Fruit fly (Drosophila melanogaster) whole organism, prepupa: Measurements from ENCODE around the gene Smr.
A peak's percentile ranks its signal among the peaks of the same experiment; 100 is the strongest.

ENCODE experiments used
- Blimp-1 ChIP-seq: fragments of 200-800 bp; sonication (Bioruptor generic); optimal IDR thresholded peaks from 3 replicates; lab custom pipeline; 2017; ENCODE audit warnings: missing biosample characterization, missing genetic modification characterization, mild to moderate bottlenecking, moderate library complexity, missing genetic modification reagents
- CG10631 ChIP-seq: fragments of 200-800 bp; sonication (Bioruptor generic); optimal IDR thresholded peaks from 2 replicates; lab custom pipeline; 2016; ENCODE audit warnings: missing biosample characterization, missing genetic modification characterization
- CG11294 ChIP-seq: fragments of 200-800 bp; sonication (Bioruptor generic); IDR thresholded peaks from 2 replicates; pipeline ENCODE4 v1.3.6; 2022; ENCODE audit warnings: missing biosample characterization, missing genetic modification characterization
- CG11762 ChIP-seq: fragments of 200-800 bp; sonication (Bioruptor generic); optimal IDR thresholded peaks from 3 replicates; lab custom pipeline; 2016; ENCODE audit warnings: missing biosample characterization, missing genetic modification characterization; ENCODE audit not compliant: insufficient read depth
- CG15336 ChIP-seq: fragments of 200-800 bp; sonication (Bioruptor generic); IDR thresholded peaks from 2 replicates; pipeline ENCODE4 v1.3.6; 2022; ENCODE audit warnings: missing biosample characterization, missing genetic modification characterization
- CG16779 ChIP-seq: fragments of 200-800 bp; sonication (Bioruptor generic); optimal IDR thresholded peaks from 3 replicates; lab custom pipeline; 2017; ENCODE audit warnings: missing biosample characterization, mild to moderate bottlenecking, missing genetic modification characterization
- CG3032 ChIP-seq: fragments of 200-800 bp; optimal IDR thresholded peaks from 2 replicates; lab custom pipeline; 2019; ENCODE audit warnings: missing biosample characterization, mild to moderate bottlenecking, missing genetic modification characterization, moderate library complexity
- CG32006 ChIP-seq: fragments of 200-800 bp; sonication (Bioruptor generic); optimal IDR thresholded peaks from 3 replicates; lab custom pipeline; 2017; ENCODE audit warnings: missing biosample characterization, mild to moderate bottlenecking, missing genetic modification characterization
- CG34406 ChIP-seq: fragments of 200-800 bp; sonication (Bioruptor generic); optimal IDR thresholded peaks from 3 replicates; lab custom pipeline; 2016; ENCODE audit warnings: missing biosample characterization, missing genetic modification characterization
- CG3919 ChIP-seq: fragments of 200-800 bp; sonication (Bioruptor generic); optimal IDR thresholded peaks from 3 replicates; lab custom pipeline; 2016; ENCODE audit warnings: missing biosample characterization, missing genetic modification characterization
- CG4318 ChIP-seq: fragments of 200-800 bp; sonication (Bioruptor generic); optimal IDR thresholded peaks from 3 replicates; lab custom pipeline; 2017; ENCODE audit warnings: missing biosample characterization, mild to moderate bottlenecking, missing genetic modification characterization
- CG6163 ChIP-seq: fragments of 200-800 bp; sonication (Bioruptor generic); IDR thresholded peaks from 3 replicates; pipeline ENCODE4 v1.3.6; 2022; ENCODE audit warnings: missing biosample characterization, missing genetic modification characterization
- CG6276 ChIP-seq: fragments of 200-800 bp; sonication (Bioruptor generic); optimal IDR thresholded peaks from 2 replicates; lab custom pipeline; 2017; ENCODE audit warnings: missing biosample characterization, mild to moderate bottlenecking, missing genetic modification characterization
- CG6792 ChIP-seq: fragments of 200-800 bp; sonication (Bioruptor generic); optimal IDR thresholded peaks from 3 replicates; lab custom pipeline; 2016; ENCODE audit warnings: missing biosample characterization, missing genetic modification characterization
- CG6854 ChIP-seq: fragments of 200-800 bp; sonication (Bioruptor generic); optimal IDR thresholded peaks from 2 replicates; lab custom pipeline; 2017; ENCODE audit warnings: missing biosample characterization, mild to moderate bottlenecking, missing genetic modification characterization
- CG7368 ChIP-seq: fragments of 200-800 bp; sonication (Bioruptor generic); optimal IDR thresholded peaks from 3 replicates; lab custom pipeline; 2016; ENCODE audit warnings: missing biosample characterization, missing genetic modification characterization
- CG8119 ChIP-seq: fragments of 200-800 bp; sonication (Bioruptor generic); IDR thresholded peaks from 3 replicates; pipeline ENCODE4 v1.3.6; 2022; ENCODE audit warnings: missing biosample characterization, missing genetic modification characterization
- CG8319 ChIP-seq: fragments of 200-800 bp; sonication (Bioruptor generic); optimal IDR thresholded peaks from 3 replicates; lab custom pipeline; 2016; ENCODE audit warnings: missing biosample characterization, missing genetic modification characterization
- Eip75B ChIP-seq: fragments of 200-800 bp; sonication (Bioruptor generic); optimal IDR thresholded peaks from 3 replicates; lab custom pipeline; 2016; ENCODE audit warnings: missing biosample characterization, missing genetic modification characterization
- Eip78C ChIP-seq: fragments of 200-800 bp; sonication (Bioruptor generic); peaks from one replicate; lab custom pipeline; 2016; ENCODE audit warnings: missing biosample characterization, missing genetic modification characterization
- Eip93F ChIP-seq: fragments of 200-800 bp; sonication (Bioruptor generic); optimal IDR thresholded peaks from 2 replicates; lab custom pipeline; 2016; ENCODE audit warnings: missing biosample characterization, mild to moderate bottlenecking, missing genetic modification characterization
- Ets21C ChIP-seq: fragments of 200-800 bp; sonication (Bioruptor generic); optimal IDR thresholded peaks from 3 replicates; lab custom pipeline; 2016; ENCODE audit warnings: missing biosample characterization, missing genetic modification characterization
- Ets96B ChIP-seq: fragments of 200-800 bp; optimal IDR thresholded peaks from 2 replicates; lab custom pipeline; 2019; ENCODE audit warnings: missing biosample characterization, mild to moderate bottlenecking, missing genetic modification characterization, moderate library complexity
- Hr38 ChIP-seq: sonication (Bioruptor generic); optimal IDR thresholded peaks from 2 replicates; lab custom pipeline; 2016; ENCODE audit warnings: missing biosample characterization, missing genetic modification characterization
- Hr39 ChIP-seq: fragments of 200-800 bp; sonication (Bioruptor generic); optimal IDR thresholded peaks from 2 replicates; lab custom pipeline; 2016; ENCODE audit warnings: missing biosample characterization, missing genetic modification characterization
- Hr4 ChIP-seq: fragments of 200-800 bp; sonication (Bioruptor generic); optimal IDR thresholded peaks from 3 replicates; lab custom pipeline; 2016; ENCODE audit warnings: missing biosample characterization, missing genetic modification characterization
- Lpt ChIP-seq: fragments of 200-800 bp; sonication (Bioruptor generic); optimal IDR thresholded peaks from 3 replicates; lab custom pipeline; 2016; ENCODE audit warnings: missing biosample characterization, missing genetic modification characterization
- Met ChIP-seq: fragments of 200-800 bp; sonication (Bioruptor generic); optimal IDR thresholded peaks from 3 replicates; lab custom pipeline; 2016; ENCODE audit warnings: missing biosample characterization, missing genetic modification characterization
- OdsH ChIP-seq: fragments of 200-800 bp; sonication (Bioruptor generic); optimal IDR thresholded peaks from 3 replicates; lab custom pipeline; 2016; ENCODE audit warnings: missing biosample characterization, missing genetic modification characterization
- Smox ChIP-seq: fragments of 200-800 bp; sonication (Bioruptor generic); optimal IDR thresholded peaks from 3 replicates; lab custom pipeline; 2016; ENCODE audit warnings: missing biosample characterization, missing genetic modification characterization
- Sox102F ChIP-seq: fragments of 200-800 bp; sonication (Bioruptor generic); optimal IDR thresholded peaks from 2 replicates; lab custom pipeline; 2016; ENCODE audit warnings: missing biosample characterization, mild to moderate bottlenecking, missing genetic modification characterization
- Sox14 ChIP-seq: fragments of 200-800 bp; sonication (Bioruptor generic); optimal IDR thresholded peaks from 3 replicates; lab custom pipeline; 2016; ENCODE audit warnings: missing biosample characterization, missing genetic modification characterization
- acj6 ChIP-seq: fragments of 200-800 bp; sonication (Bioruptor generic); optimal IDR thresholded peaks from 3 replicates; lab custom pipeline; 2016; ENCODE audit warnings: missing biosample characterization, missing genetic modification characterization
- cyc ChIP-seq: fragments of 200-800 bp; sonication (Bioruptor generic); optimal IDR thresholded peaks from 3 replicates; lab custom pipeline; 2016; ENCODE audit warnings: missing biosample characterization, missing genetic modification characterization
- dac ChIP-seq: fragments of 200-800 bp; sonication (Bioruptor generic); optimal IDR thresholded peaks from 2 replicates; lab custom pipeline; 2017; ENCODE audit warnings: missing biosample characterization, mild to moderate bottlenecking, missing genetic modification characterization
- dsx ChIP-seq: fragments of 200-800 bp; optimal IDR thresholded peaks from 3 replicates; lab custom pipeline; 2019; ENCODE audit warnings: missing biosample characterization, mild to moderate bottlenecking, missing genetic modification characterization, moderate library complexity; ENCODE audit not compliant: poor library complexity, severe bottlenecking
- eg ChIP-seq: fragments of 200-800 bp; sonication (Bioruptor generic); IDR thresholded peaks from 3 replicates; pipeline ENCODE4 v1.3.6; 2022; ENCODE audit warnings: missing biosample characterization, missing genetic modification characterization
- esn ChIP-seq: fragments of 200-800 bp; sonication (Bioruptor generic); optimal IDR thresholded peaks from 2 replicates; lab custom pipeline; 2016; ENCODE audit warnings: missing biosample characterization, mild to moderate bottlenecking, missing genetic modification characterization, moderate library complexity
- fd85E ChIP-seq: fragments of 200-800 bp; sonication (Bioruptor generic); optimal IDR thresholded peaks from 3 replicates; lab custom pipeline; 2016; ENCODE audit warnings: missing biosample characterization, missing genetic modification characterization
- fkh ChIP-seq: fragments of 200-800 bp; sonication (Bioruptor generic); optimal IDR thresholded peaks from 3 replicates; lab custom pipeline; 2017; ENCODE audit warnings: missing biosample characterization, mild to moderate bottlenecking, missing genetic modification characterization, moderate library complexity
- lz ChIP-seq: fragments of 200-800 bp; sonication (Bioruptor generic); optimal IDR thresholded peaks from 3 replicates; lab custom pipeline; 2016; ENCODE audit warnings: missing biosample characterization, missing genetic modification characterization
- net ChIP-seq: fragments of 200-800 bp; sonication (Bioruptor generic); optimal IDR thresholded peaks from 3 replicates; lab custom pipeline; 2016; ENCODE audit warnings: missing biosample characterization, missing genetic modification characterization
- pdm3 ChIP-seq: fragments of 200-800 bp; sonication (Bioruptor generic); optimal IDR thresholded peaks from 3 replicates; lab custom pipeline; 2016; ENCODE audit warnings: missing biosample characterization, missing genetic modification characterization
- spab ChIP-seq: fragments of 200-800 bp; sonication (Bioruptor generic); optimal IDR thresholded peaks from 2 replicates; lab custom pipeline; 2017; ENCODE audit warnings: missing biosample characterization, mild to moderate bottlenecking, missing genetic modification characterization, missing genetic modification reagents
- ss ChIP-seq, 2 experiments: fragments of 200-800 bp; sonication (Bioruptor generic); optimal IDR thresholded peaks; 2 replicates in 1 of 2; 3 replicates in 1 of 2; lab custom pipeline; 2017 to 2018; ENCODE audit warnings: mild to moderate bottlenecking in 2 of 2, missing biosample characterization in 2 of 2, missing genetic modification characterization in 2 of 2, moderate library complexity in 1 of 2
- svp ChIP-seq: fragments of 200-800 bp; sonication (Bioruptor generic); peaks from one replicate; lab custom pipeline; 2016; ENCODE audit warnings: missing biosample characterization, missing genetic modification characterization
- topi ChIP-seq: fragments of 200-800 bp; sonication (Bioruptor generic); optimal IDR thresholded peaks from 3 replicates; lab custom pipeline; 2016; ENCODE audit warnings: missing biosample characterization, missing genetic modification characterization

Gene Smr

DNA sequence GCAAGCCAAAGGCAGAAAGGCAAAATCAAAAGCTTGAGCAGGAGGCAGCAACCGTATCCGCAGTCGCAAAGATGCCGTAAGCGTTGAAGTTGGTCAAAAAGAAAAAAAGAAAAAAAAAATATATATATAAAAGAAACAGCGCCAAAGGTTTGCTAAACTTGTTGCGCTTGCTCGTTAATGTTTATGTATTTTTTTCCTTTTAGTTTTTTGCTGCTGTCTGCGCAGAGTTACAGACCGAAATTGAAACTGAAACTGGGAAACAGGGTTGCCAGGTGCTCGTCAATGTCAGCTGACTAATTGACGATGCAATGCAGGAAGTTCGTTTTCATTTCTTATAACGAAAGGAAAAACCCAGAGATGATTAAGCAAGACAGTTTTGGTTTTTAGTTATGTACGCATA lies 67.1 kb downstream of the Smr start (continued):
- TF ChIP-seq topi (peak; percentile 6), Smox (GFP tag; lab: Kevin White, UChicago) (no peak), lz (GFP tag; lab: Kevin White, UChicago) (peak; percentile 5), Met (GFP tag; lab: Kevin White, UChicago) (peak; percentile 11), CG34406 (GFP tag; lab: Kevin White, UChicago) (no peak), CG7368 (GFP tag; lab: Kevin White, UChicago) (no peak), fd85E (GFP tag; lab: Kevin White, UChicago) (no peak), CG10631 (GFP tag; lab: Kevin White, UChicago) (no peak), Sox14 (GFP tag; lab: Kevin White, UChicago) (no peak), acj6 (GFP tag; lab: Kevin White, UChicago) (no peak), Eip75B (GFP tag; lab: Kevin White, UChicago) (no peak), CG6854 (GFP tag; lab: Kevin White, UChicago) (peak; percentile 48), Blimp-1 (peak; percentile 61), Ets96B (tag; lab: Kevin White, UChicago) (peak; percentile 14), CG3032 (peak; percentile 26), Hr4 (GFP tag; lab: Kevin White, UChicago) (no peak), Ets21C (GFP tag; lab: Kevin White, UChicago) (no peak), CG6276 (peak; percentile 23), Eip93F (peak; percentile 43), Eip78C (GFP tag; lab: Kevin White, UChicago) (peak; percentile 79), CG16779 (peak; percentile 20), Lpt (GFP tag; lab: Kevin White, UChicago) (peak; percentile 25), Hr38 (no peak)

DNA sequence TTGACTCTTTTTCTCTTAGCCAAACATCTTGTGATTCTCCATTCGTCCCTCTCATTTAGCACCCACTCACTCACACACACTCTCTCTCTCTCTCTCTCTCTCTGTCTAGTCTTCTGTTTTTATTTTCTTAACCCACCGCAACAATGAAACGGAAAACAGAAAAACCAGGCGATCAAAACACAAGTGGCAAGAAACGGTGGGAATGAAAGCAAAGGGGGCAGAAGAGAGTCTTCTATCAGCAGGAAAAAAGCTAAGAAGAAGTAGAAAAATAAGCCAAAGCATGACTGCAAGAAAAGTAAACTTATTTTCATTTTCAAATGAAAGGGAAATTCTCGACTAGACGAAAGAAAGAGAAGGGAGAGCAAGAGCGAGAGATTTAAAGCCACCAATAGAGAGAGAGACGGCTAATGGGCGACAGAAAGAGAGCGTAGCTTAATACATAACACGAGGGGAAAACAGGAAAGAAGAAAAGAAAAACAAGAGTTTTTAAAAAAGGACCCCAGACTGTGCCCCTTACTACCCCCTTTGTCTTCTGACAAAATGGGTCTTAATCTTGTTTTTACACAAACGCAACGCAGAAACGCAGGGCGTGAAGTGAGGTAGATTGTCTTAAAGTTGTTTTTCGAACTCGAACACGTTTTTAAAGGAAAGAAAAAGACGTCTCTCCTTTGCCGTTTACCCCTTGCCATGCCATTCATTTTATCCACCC lies 68.4 kb downstream of the Smr start:
- TF ChIP-seq spab (GFP tag; lab: Kevin White, UChicago) (peak; percentile 52), OdsH (GFP tag; lab: Kevin White, UChicago) (no peak), CG6163 (GFP tag; lab: Robert Waterston, UW) (peak; percentile 71), Lpt (GFP tag; lab: Kevin White, UChicago) (peak; percentile 45), dac (GFP tag; lab: Kevin White, UChicago) (no peak), pdm3 (GFP tag; lab: Kevin White, UChicago) (no peak), eg (GFP tag; lab: Robert Waterston, UW) (no peak), Eip75B (GFP tag; lab: Kevin White, UChicago) (peak; percentile 55), Sox102F (GFP tag; lab: Kevin White, UChicago) (peak; percentile 21), CG15336 (GFP tag; lab: Robert Waterston, UW) (no peak; the same call in 1 of the 2 replicates), CG6854 (GFP tag; lab: Kevin White, UChicago) (peak; percentile 64), CG7368 (GFP tag; lab: Kevin White, UChicago) (peak; percentile 22), CG3032 (peak; percentile 30), Smox (GFP tag; lab: Kevin White, UChicago) (no peak), Eip78C (GFP tag; lab: Kevin White, UChicago) (peak; percentile 80), CG8319 (GFP tag; lab: Kevin White, UChicago) (no peak), Ets96B (tag; lab: Kevin White, UChicago) (peak; percentile 64), Hr39 (GFP tag; lab: Kevin White, UChicago) (no peak), fkh (GFP tag; lab: Kevin White, UChicago) (peak; percentile 49), svp (GFP tag; lab: Kevin White, UChicago) (peak; percentile 44), ss (GFP tag; optimal IDR thresholded peaks at IDR 0.05; lab: Kevin White, UChicago) (peak; percentile 84 to 85), CG6792 (no peak), lz (GFP tag; lab: Kevin White, UChicago) (no peak), CG34406 (GFP tag; lab: Kevin White, UChicago) (no peak), acj6 (GFP tag; lab: Kevin White, UChicago) (no peak), Hr38 (no peak), CG8119 (peak; percentile 58; the same call in 2 of the 3 replicates), CG3919 (GFP tag; lab: Kevin White, UChicago) (peak; percentile 10), esn (no peak), fd85E (GFP tag; lab: Kevin White, UChicago) (no peak), CG10631 (GFP tag; lab: Kevin White, UChicago) (peak; percentile 4), CG11294 (no peak), topi (no peak), CG4318 (no peak), net (GFP tag; lab: Kevin White, UChicago) (no peak), CG11762 (no peak), dsx (GFP tag; lab: Kevin White, UChicago) (peak; percentile 86), cyc (GFP tag; lab: Kevin White, UChicago) (no peak), CG32006 (GFP tag; lab: Kevin White, UChicago) (no peak), Ets21C (GFP tag; lab: Kevin White, UChicago) (no peak), Hr4 (GFP tag; lab: Kevin White, UChicago) (no peak)
